Fruit fly (Drosophila melanogaster): ENCODE measurements around the gene CG13933.

CG13933 gene

dm6 chr3L:1730160-1730595, 44.8 kb downstream of the CG13933 start:
- no peak for TF ChIP-seq az2 (GFP tag; optimal IDR thresholded peaks at IDR 0.05)
- TF ChIP-seq gfzf (GFP tag; optimal IDR thresholded peaks at IDR 0.05) = no peak
- TF ChIP-seq Blimp-1 (GFP tag; optimal IDR thresholded peaks at IDR 0.05) = peak; percentile 43
- no peak for TF ChIP-seq unpg (GFP tag; optimal IDR thresholded peaks at IDR 0.05)
- TF ChIP-seq gcm (GFP tag; optimal IDR thresholded peaks at IDR 0.05) = peak; percentile 8
- TF ChIP-seq Nf-YA (GFP tag; IDR thresholded peaks at IDR 0.05) = no peak
- TF ChIP-seq Aef1 (GFP tag; IDR thresholded peaks at IDR 0.05) = no peak
- no peak for TF ChIP-seq Ets97D (GFP tag; optimal IDR thresholded peaks at IDR 0.05)
- TF ChIP-seq Sry-δ (GFP tag; optimal IDR thresholded peaks at IDR 0.05) = no peak
- no peak for TF ChIP-seq CG1602 (GFP tag; optimal IDR thresholded peaks at IDR 0.05)
- TF ChIP-seq pho (GFP tag; optimal IDR thresholded peaks at IDR 0.05) = no peak
- no peak for TF ChIP-seq CG5180 (GFP tag; optimal IDR thresholded peaks at IDR 0.05)
- no peak for TF ChIP-seq Deaf1 (tag; optimal IDR thresholded peaks at IDR 0.05)
- no peak for TF ChIP-seq CG12299 (tag; optimal IDR thresholded peaks at IDR 0.05)
- no peak for TF ChIP-seq Bgb (GFP tag; IDR thresholded peaks at IDR 0.05; ENCODE audit: partially characterized antibody)
- peak; percentile 1; the same call in 1 of the 2 replicates for TF ChIP-seq CG4360 (GFP tag; IDR thresholded peaks at IDR 0.05)
- no peak for TF ChIP-seq CG4424 (GFP tag; optimal IDR thresholded peaks at IDR 0.05)
- TF ChIP-seq hth (optimal IDR thresholded peaks at IDR 0.05) = no peak
- no peak for TF ChIP-seq Dfd (GFP tag; optimal IDR thresholded peaks at IDR 0.05)
- no peak for TF ChIP-seq Spps (tag; optimal IDR thresholded peaks at IDR 0.05)
- TF ChIP-seq Lim3 (GFP tag; IDR thresholded peaks at IDR 0.05) = no peak
- TF ChIP-seq Nf-YC (tag; optimal IDR thresholded peaks at IDR 0.05) = no peak
- TF ChIP-seq CG32767 (GFP tag; IDR thresholded peaks at IDR 0.05) = no peak
- no peak for TF ChIP-seq salm (tag; optimal IDR thresholded peaks at IDR 0.05)
- no peak for TF ChIP-seq kay (GFP tag; optimal IDR thresholded peaks at IDR 0.05)
- no peak for TF ChIP-seq dm (GFP tag; optimal IDR thresholded peaks at IDR 0.05)
- TF ChIP-seq CG12236 (GFP tag; optimal IDR thresholded peaks at IDR 0.05) = no peak
- TF ChIP-seq nom (GFP tag; optimal IDR thresholded peaks at IDR 0.05) = no peak
- TF ChIP-seq z (GFP tag; IDR thresholded peaks at IDR 0.05) = peak; percentile 82
- TF ChIP-seq tio (GFP tag; optimal IDR thresholded peaks at IDR 0.05) = no peak
- TF ChIP-seq sd (tag; optimal IDR thresholded peaks at IDR 0.05) = peak; percentile 15
- no peak for TF ChIP-seq CG18011 (GFP tag; optimal IDR thresholded peaks at IDR 0.05)
- TF ChIP-seq CG30431 (GFP tag; optimal IDR thresholded peaks at IDR 0.05) = no peak
- TF ChIP-seq Optix (GFP tag; IDR thresholded peaks at IDR 0.05) = no peak
- no peak for TF ChIP-seq Sox102F (GFP tag; optimal IDR thresholded peaks at IDR 0.05)
- no peak for TF ChIP-seq ap (GFP tag; IDR thresholded peaks at IDR 0.05)
- TF ChIP-seq Sox100B (GFP tag; optimal IDR thresholded peaks at IDR 0.05) = no peak
- no peak for TF ChIP-seq tin (GFP tag; optimal IDR thresholded peaks at IDR 0.05)
- no peak for TF ChIP-seq Hr51 (GFP tag; optimal IDR thresholded peaks at IDR 0.05)
- 0 out of 2 replicates have a peak, but pooled peaks have one; percentile 12 for TF ChIP-seq CG5953 (GFP tag; IDR thresholded peaks at IDR 0.05)
- TF ChIP-seq sim (GFP tag; IDR thresholded peaks at IDR 0.05) = no peak
- no peak for TF ChIP-seq CG4730 (GFP tag; IDR thresholded peaks at IDR 0.05)
- peak; percentile 70; the same call in 1 of the 4 replicates for TF ChIP-seq chinmo (GFP tag; IDR thresholded peaks at IDR 0.05; ENCODE audit: partially characterized antibody)
- TF ChIP-seq lmd (GFP tag; IDR thresholded peaks at IDR 0.05) = no peak
- no peak for TF ChIP-seq gro (GFP tag; optimal IDR thresholded peaks at IDR 0.05)
- TF ChIP-seq cg (GFP tag; optimal IDR thresholded peaks at IDR 0.05) = peak; percentile 48
- no peak for TF ChIP-seq C15 (GFP tag; IDR thresholded peaks at IDR 0.05)
- TF ChIP-seq psq (GFP tag; optimal IDR thresholded peaks at IDR 0.05) = no peak
- TF ChIP-seq gem (tag; optimal IDR thresholded peaks at IDR 0.05) = no peak
- no peak for TF ChIP-seq odd (GFP tag; optimal IDR thresholded peaks at IDR 0.05)
